Worm (Caenorhabditis elegans) whole organism, L4/young adult: ENCODE results near the gene slc-25A26.

Experiments used
- dao-5 ChIP-seq: sonication (generic microtip); optimal IDR thresholded peaks from 2 replicates; lab custom pipeline; 2016; ENCODE audit warnings: missing genotype, missing genetic modification characterization, moderate library complexity, missing compliant biosample characterization
- him-1 ChIP-seq: sonication (generic microtip); optimal IDR thresholded peaks from 2 replicates; lab custom pipeline; 2016; ENCODE audit warnings: missing genotype, missing genetic modification reagents, missing genetic modification characterization, missing compliant biosample characterization

ce11 chrIV:8914187-8914586 is 16.1 kb upstream of the slc-25A26 start:
- no peak for TF ChIP-seq him-1 (tag; lab: Kevin White, UChicago)
- TF ChIP-seq dao-5 = no peak
